Fruit fly (Drosophila melanogaster): Measurements from ENCODE around the gene tgy.

dm6 chrX:19077420-19077819 lies 49.7 kb downstream of the tgy start, which contains the start of gene CG7406:
- TF ChIP-seq CG8290 (GFP tag; optimal IDR thresholded peaks at IDR 0.05) (no peak), CG8290 (tag; optimal IDR thresholded peaks at IDR 0.05) (no peak), CG15696 (tag; optimal IDR thresholded peaks at IDR 0.05) (no peak), Adf1 (GFP tag; IDR thresholded peaks at IDR 0.05) (no peak), Dll (GFP tag; IDR thresholded peaks at IDR 0.05; ENCODE audit: partially characterized antibody) (no peak), CG7357 (GFP tag; IDR thresholded peaks at IDR 0.05) (no peak)
